Fruit fly (Drosophila melanogaster): ENCODE measurements around the gene comm3.
A peak's percentile ranks its signal among the peaks of the same experiment; 100 is the strongest.

comm3 gene

DNA sequence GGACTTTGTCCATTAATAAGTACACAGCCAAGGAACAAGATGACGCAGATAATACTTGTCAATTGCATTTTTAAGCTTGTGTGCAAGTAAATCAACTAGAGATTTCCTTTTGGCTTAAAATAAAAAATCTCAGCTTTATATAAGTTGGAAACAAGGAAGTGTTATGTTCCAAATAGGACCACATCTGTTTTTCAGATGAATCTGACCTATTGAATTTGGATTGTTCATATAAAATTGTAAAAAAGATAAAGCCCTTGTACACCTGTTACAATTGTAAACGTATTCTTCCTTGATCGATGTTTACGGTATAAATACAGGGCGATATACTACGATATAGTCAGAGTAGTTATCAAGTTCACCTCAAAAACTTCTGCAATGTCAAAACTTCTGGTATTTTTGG lies 9.7 kb upstream of the comm3 start, which contains the start of the genes Eig71Ef and Eig71Eg:
Gene Eig71Ef (minus strand): TSS at position 101 of the 400 bp plus-strand sequence.
Gene Eig71Eg (plus strand): TSS at position 339 of the 400 bp plus-strand sequence.
- TF ChIP-seq CG10654 (GFP tag; optimal IDR thresholded peaks at IDR 0.05) (no peak), fd102C (GFP tag; optimal IDR thresholded peaks at IDR 0.05) (no peak), HLH3B (GFP tag; IDR thresholded peaks at IDR 0.05) (no peak), CG7372 (GFP tag; IDR thresholded peaks at IDR 0.05) (no peak), CG9797 (GFP tag; optimal IDR thresholded peaks at IDR 0.05) (no peak), Xrp1 (GFP tag; IDR thresholded peaks at IDR 0.05) (no peak), CG5180 (GFP tag; optimal IDR thresholded peaks at IDR 0.05) (no peak), ken (GFP tag; IDR thresholded peaks at IDR 0.05) (no peak), Camta (GFP tag; optimal IDR thresholded peaks at IDR 0.05) (no peak), CG14441 (GFP tag; IDR thresholded peaks at IDR 0.05) (no peak), nerfin-1 (tag; optimal IDR thresholded peaks at IDR 0.05) (no peak), CG9876 (GFP tag; optimal IDR thresholded peaks at IDR 0.05) (no peak), CG17612 (GFP tag; IDR thresholded peaks at IDR 0.05) (no peak), CG15601 (tag; optimal IDR thresholded peaks at IDR 0.05) (no peak), CG6272 (GFP tag; IDR thresholded peaks at IDR 0.05) (no peak), seq (GFP tag; IDR thresholded peaks at IDR 0.05) (no peak), CoRest (tag; optimal IDR thresholded peaks at IDR 0.05) (no peak), CG3838 (GFP tag; optimal IDR thresholded peaks at IDR 0.05) (no peak)

dm6 chr3L:15655910-15656309 lies 8.3 kb upstream of the comm3 start, which contains the start of gene Eig71Ee:
TSS of gene Eig71Ee (minus strand) at chr3L:15656010.
- peak; percentile 24 for TF ChIP-seq Ets65A (GFP tag)
- no peak for TF ChIP-seq CG14667 (GFP tag; IDR thresholded peaks at IDR 0.05)
- no peak for TF ChIP-seq psq (GFP tag; optimal IDR thresholded peaks at IDR 0.05)
- TF ChIP-seq E2f1 (GFP tag; IDR thresholded peaks at IDR 0.05), result no peak

DNA sequence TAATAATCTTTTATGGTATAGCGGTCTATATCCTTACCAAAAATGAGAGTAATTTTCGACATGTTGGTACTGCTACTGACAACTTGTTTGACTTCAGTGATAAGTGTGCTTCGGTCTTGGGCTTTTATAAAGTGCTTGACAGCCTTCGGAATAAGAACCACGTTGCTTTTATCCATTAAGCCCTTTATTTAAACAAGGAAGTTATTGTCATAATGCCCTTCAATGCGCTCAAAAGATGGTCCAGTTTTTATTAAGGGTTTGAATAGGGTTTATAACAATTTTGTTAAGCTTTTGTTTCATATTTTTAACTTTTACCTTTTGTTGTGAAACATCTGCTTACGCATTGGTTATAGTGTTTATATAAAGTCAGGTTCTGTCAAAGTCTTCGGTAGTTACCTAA lies 4.6 kb upstream of the comm3 start, which contains the start of the genes Eig71Ec and Eig71Ed:
Gene Eig71Ec (minus strand): TSS at position 101 of the 400 bp plus-strand sequence.
Gene Eig71Ed (plus strand): TSS at position 384 of the 400 bp plus-strand sequence.
- TF ChIP-seq BEAF-32 (GFP tag; optimal IDR thresholded peaks at IDR 0.05) (no peak), Usf (GFP tag; optimal IDR thresholded peaks at IDR 0.05) (no peak), ERR (GFP tag; optimal IDR thresholded peaks at IDR 0.05) (no peak), CG3407 (GFP tag; optimal IDR thresholded peaks at IDR 0.05) (no peak), Mes4 (GFP tag; optimal IDR thresholded peaks at IDR 0.05) (no peak), CG16813 (GFP tag; IDR thresholded peaks at IDR 0.05; ENCODE audit: partially characterized antibody) (no peak), CG8944 (GFP tag; optimal IDR thresholded peaks at IDR 0.05) (no peak), CG8359 (GFP tag; optimal IDR thresholded peaks at IDR 0.05; ENCODE audit: borderline replicate concordance) (no peak), knrl (GFP tag; IDR thresholded peaks at IDR 0.05; ENCODE audit: partially characterized antibody) (no peak), CG3995 (GFP tag; optimal IDR thresholded peaks at IDR 0.05) (no peak), CG17385 (GFP tag; optimal IDR thresholded peaks at IDR 0.05) (no peak), cg (GFP tag; optimal IDR thresholded peaks at IDR 0.05) (no peak), Nf-YC (tag; optimal IDR thresholded peaks at IDR 0.05) (no peak), Dbx (GFP tag; IDR thresholded peaks at IDR 0.05) (no peak)

dm6 chr3L:15650552-15650951 lies 3.0 kb upstream of the comm3 start, which contains the start of gene CG43084:
TSS of gene CG43084 (plus strand) at chr3L:15650852.
- TF ChIP-seq yki (optimal IDR thresholded peaks at IDR 0.05), result no peak
- TF ChIP-seq sima (GFP tag; optimal IDR thresholded peaks at IDR 0.05), result no peak
- TF ChIP-seq CG8924 (tag; optimal IDR thresholded peaks at IDR 0.05), result no peak
- no peak for TF ChIP-seq CG1233 (GFP tag; optimal IDR thresholded peaks at IDR 0.05)
- no peak for TF ChIP-seq Hr51 (GFP tag; optimal IDR thresholded peaks at IDR 0.05)
- TF ChIP-seq ac (GFP tag; optimal IDR thresholded peaks at IDR 0.05), result no peak
- no peak for TF ChIP-seq H2.0 (GFP tag; IDR thresholded peaks at IDR 0.05)
- no peak for TF ChIP-seq kni (GFP tag; optimal IDR thresholded peaks at IDR 0.05)
- no peak for TF ChIP-seq CG4404 (GFP tag; IDR thresholded peaks at IDR 0.05)
- TF ChIP-seq vvl (GFP tag; IDR thresholded peaks at IDR 0.05), result no peak
- no peak for TF ChIP-seq CG11085 (GFP tag; IDR thresholded peaks at IDR 0.05)
